ENCODE assay signal across 2 worm cellular contexts in genomic region chrIII:5714984-5715454, ce11.
TF ChIP-seq lines count a peak whose summit lies in the region.

No protein-coding gene starts in this region.

TF ChIP-seq in whole organism, L1 larva, 84 proteins besides CTCF, POLR2A, EP300 and RAD21 (continued from another document):
- no peak for TF ChIP-seq lir-3 (tag; optimal IDR thresholded peaks at IDR 0.05; lab: Kevin White, UChicago; ENCODE audit: poor library complexity)
- no peak for TF ChIP-seq dsc-1 (tag; optimal IDR thresholded peaks at IDR 0.05; lab: Kevin White, UChicago)
- no peak for TF ChIP-seq fos-1 (tag; optimal IDR thresholded peaks at IDR 0.05; lab: Kevin White, UChicago)
- TF ChIP-seq nhr-20 (tag; optimal IDR thresholded peaks at IDR 0.05; lab: Kevin White, UChicago): no peak
- peak; percentile 31 for TF ChIP-seq blmp-1 (tag; optimal IDR thresholded peaks at IDR 0.05; lab: Kevin White, UChicago)
- TF ChIP-seq nhr-47 (tag; optimal IDR thresholded peaks at IDR 0.05; lab: Kevin White, UChicago): no peak
- TF ChIP-seq lsy-2 (tag; optimal IDR thresholded peaks at IDR 0.05; lab: Kevin White, UChicago): no peak
- TF ChIP-seq ceh-63 (GFP tag; optimal IDR thresholded peaks at IDR 0.05; lab: Kevin White, UChicago): no peak
- TF ChIP-seq ceh-8 (GFP tag; optimal IDR thresholded peaks at IDR 0.05; lab: Kevin White, UChicago): no peak
- no peak for TF ChIP-seq nhr-90 (tag; optimal IDR thresholded peaks at IDR 0.05; lab: Kevin White, UChicago; ENCODE audit: poor library complexity)

TF ChIP-seq in whole organism, L4 larva, 104 proteins besides CTCF, POLR2A, EP300 and RAD21 (continued from another document):
- TF ChIP-seq R02D3.7 (tag; optimal IDR thresholded peaks at IDR 0.05; lab: Kevin White, UChicago): no peak
- no peak for TF ChIP-seq sdz-12 (GFP tag; optimal IDR thresholded peaks at IDR 0.05; lab: Kevin White, UChicago)
- no peak for TF ChIP-seq gei-8 (GFP tag; optimal IDR thresholded peaks at IDR 0.05; lab: Kevin White, UChicago)
- TF ChIP-seq nhr-48 (tag; optimal IDR thresholded peaks at IDR 0.05; lab: Kevin White, UChicago): peak; percentile 55
- no peak for TF ChIP-seq daf-16 (GFP tag; optimal IDR thresholded peaks at IDR 0.05; lab: Kevin White, UChicago)
- peak; percentile 8 for TF ChIP-seq daf-16 (tag; optimal IDR thresholded peaks at IDR 0.05; lab: Kevin White, UChicago)
- TF ChIP-seq tag-97 (GFP tag; IDR thresholded peaks at IDR 0.05; lab: Robert Waterston, UW): 0 out of 2 replicates have a peak, but pooled peaks have one; percentile 25
- TF ChIP-seq pqm-1 (tag; optimal IDR thresholded peaks at IDR 0.05; lab: Kevin White, UChicago): peak; percentile 16
- TF ChIP-seq fkh-10 (GFP tag; optimal IDR thresholded peaks at IDR 0.05; lab: Kevin White, UChicago): no peak
